In the genomic region with DNA sequence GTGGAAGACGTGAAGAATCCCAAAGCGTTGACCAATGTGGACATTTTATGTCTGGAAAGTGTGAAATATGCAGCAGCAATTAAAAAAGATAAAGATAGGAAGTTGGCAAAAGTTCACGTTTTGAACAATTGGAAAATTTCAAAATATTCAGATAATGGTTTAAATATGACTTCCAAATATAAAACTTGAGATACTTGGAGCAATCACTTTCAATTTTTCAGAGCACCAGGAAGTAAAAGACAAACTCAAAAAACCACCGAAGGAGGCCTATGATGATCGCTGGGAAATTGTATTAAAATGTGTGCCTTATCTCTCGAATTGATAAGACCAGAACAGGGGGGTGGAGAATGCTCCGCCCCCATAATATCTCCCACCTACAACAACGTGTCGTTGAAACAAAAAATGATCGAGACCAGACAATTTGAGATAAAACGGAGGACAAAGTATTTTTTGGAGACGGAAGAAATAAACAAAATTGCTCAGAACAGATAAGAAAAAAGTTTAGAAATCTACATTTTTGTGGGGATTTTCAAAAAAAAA, we compare ENCODE assay signal across 1 worm cellular context.
TF ChIP-seq lines count a peak whose summit lies in the region.

A gene (minus strand): TSS at position 51 of the 540 bp plus-strand sequence.

TF ChIP-seq in whole organism, L1 larva, 84 proteins besides CTCF, POLR2A, EP300 and RAD21 (continued from another document):
- TF ChIP-seq tbx-2 (tag; optimal IDR thresholded peaks at IDR 0.05; lab: Kevin White, UChicago) (peak; percentile 0), unc-30 (tag; optimal IDR thresholded peaks at IDR 0.05; lab: Kevin White, UChicago) (no peak), nhr-90 (tag; optimal IDR thresholded peaks at IDR 0.05; lab: Kevin White, UChicago; ENCODE audit: poor library complexity) (no peak), nhr-19 (GFP tag; conservative IDR thresholded peaks at IDR 0.05; lab: Robert Waterston, UW) (no peak), ceh-88 (GFP tag; IDR thresholded peaks at IDR 0.05; lab: Robert Waterston, UW) (no peak), ceh-90 (tag; optimal IDR thresholded peaks at IDR 0.05; lab: Kevin White, UChicago) (no peak), hlh-17 (GFP tag; optimal IDR thresholded peaks at IDR 0.05; lab: Kevin White, UChicago; ENCODE audit: borderline replicate concordance) (no peak), skn-1 (tag; optimal IDR thresholded peaks at IDR 0.05; lab: Kevin White, UChicago) (no peak), mdl-1 (tag; optimal IDR thresholded peaks at IDR 0.05; lab: Kevin White, UChicago) (no peak), nhr-47 (tag; optimal IDR thresholded peaks at IDR 0.05; lab: Kevin White, UChicago) (no peak), dsc-1 (tag; optimal IDR thresholded peaks at IDR 0.05; lab: Kevin White, UChicago) (no peak), blmp-1 (tag; optimal IDR thresholded peaks at IDR 0.05; lab: Kevin White, UChicago) (peak; percentile 7)
